Fruit fly (Drosophila melanogaster) whole organism, embryonic: ENCODE data around the gene prd1.

Source experiments
- Ada2b ChIP-seq: fragments of 200-800 bp; sonication (Bioruptor generic); IDR thresholded peaks from 2 replicates; pipeline ENCODE4 v1.3.6; 2022; ENCODE audit warnings: missing biosample characterization, missing genetic modification characterization
- B-H1 ChIP-seq: fragments of 200-800 bp; sonication (Bioruptor generic); IDR thresholded peaks from 3 replicates; pipeline ENCODE4 v1.3.6; 2022; ENCODE audit warnings: missing biosample characterization, missing genetic modification characterization
- BtbVII ChIP-seq: fragments of 200-800 bp; sonication (Bioruptor generic); optimal IDR thresholded peaks from 3 replicates; lab custom pipeline; 2017; ENCODE audit warnings: missing biosample characterization, mild to moderate bottlenecking, missing genetic modification characterization
- CG1233 ChIP-seq: fragments of 200-800 bp; sonication (Bioruptor generic); optimal IDR thresholded peaks from 4 replicates; lab custom pipeline; 2018; ENCODE audit warnings: missing biosample characterization, mild to moderate bottlenecking, missing genetic modification characterization
- CG12391 ChIP-seq: fragments of 200-800 bp; sonication (Bioruptor generic); optimal IDR thresholded peaks from 3 replicates; lab custom pipeline; 2018; ENCODE audit warnings: missing biosample characterization, mild to moderate bottlenecking, missing genetic modification characterization, moderate library complexity
- CG1602 ChIP-seq: fragments of 200-800 bp; sonication (Bioruptor generic); optimal IDR thresholded peaks from 3 replicates; lab custom pipeline; 2016; ENCODE audit warnings: missing biosample characterization, missing genetic modification characterization
- CG17568 ChIP-seq: fragments of 200-800 bp; sonication (Bioruptor generic); optimal IDR thresholded peaks from 2 replicates; lab custom pipeline; 2018; ENCODE audit warnings: missing biosample characterization, mild to moderate bottlenecking, missing genetic modification characterization, moderate library complexity
- CG18262 ChIP-seq: fragments of 200-800 bp; optimal IDR thresholded peaks from 3 replicates; lab custom pipeline; 2019; ENCODE audit warnings: missing biosample characterization, mild to moderate bottlenecking, missing genetic modification characterization, moderate library complexity
- CG18476 ChIP-seq: fragments of 200-800 bp; sonication (Bioruptor generic); optimal IDR thresholded peaks from 2 replicates; lab custom pipeline; 2016; ENCODE audit warnings: missing biosample characterization, mild to moderate bottlenecking, missing genetic modification characterization
- CG18619 ChIP-seq: fragments of 200-800 bp; sonication (Bioruptor generic); optimal IDR thresholded peaks from 3 replicates; lab custom pipeline; 2017; ENCODE audit warnings: missing biosample characterization, mild to moderate bottlenecking, missing genetic modification characterization
- CG30020 ChIP-seq: fragments of 200-800 bp; optimal IDR thresholded peaks from 2 replicates; lab custom pipeline; 2019; ENCODE audit warnings: missing biosample characterization, mild to moderate bottlenecking, missing genetic modification characterization, moderate library complexity
- CG3281 ChIP-seq: fragments of 200-800 bp; sonication (Bioruptor generic); optimal IDR thresholded peaks from 3 replicates; lab custom pipeline; 2017; ENCODE audit warnings: missing biosample characterization, mild to moderate bottlenecking, missing genetic modification characterization
- CG3995 ChIP-seq: fragments of 200-800 bp; sonication (Bioruptor generic); optimal IDR thresholded peaks from 3 replicates; lab custom pipeline; 2016; ENCODE audit warnings: missing biosample characterization, missing genetic modification characterization
- CG7556 ChIP-seq: fragments of 200-800 bp; sonication (Bioruptor generic); optimal IDR thresholded peaks from 2 replicates; lab custom pipeline; 2017; ENCODE audit warnings: missing biosample characterization, mild to moderate bottlenecking, missing genetic modification characterization
- CG8290 ChIP-seq, 3 experiments: fragments of 200-800 bp; sonication (Bioruptor generic); optimal IDR thresholded peaks; 2 replicates each; lab custom pipeline; 2016 to 2019; ENCODE audit warnings: missing biosample characterization in 3 of 3, missing genetic modification characterization in 3 of 3, mild to moderate bottlenecking in 2 of 3, moderate library complexity in 1 of 3
- CG9437 ChIP-seq: fragments of 200-800 bp; sonication (Bioruptor generic); optimal IDR thresholded peaks from 2 replicates; lab custom pipeline; 2018; ENCODE audit warnings: missing biosample characterization, mild to moderate bottlenecking, missing genetic modification characterization
- CG9876 ChIP-seq: fragments of 200-800 bp; sonication (Bioruptor generic); optimal IDR thresholded peaks from 2 replicates; lab custom pipeline; 2016; ENCODE audit warnings: missing biosample characterization, missing genetic modification characterization
- CkIIα-i1 ChIP-seq: fragments of 200-800 bp; sonication (Bioruptor generic); IDR thresholded peaks from 2 replicates; pipeline ENCODE4 v1.3.6; 2022; ENCODE audit warnings: missing biosample characterization, missing genetic modification characterization
- CoRest ChIP-seq: fragments of 200-800 bp; sonication (Bioruptor generic); optimal IDR thresholded peaks from 3 replicates; lab custom pipeline; 2018; ENCODE audit warnings: missing biosample characterization, mild to moderate bottlenecking, missing genetic modification characterization, moderate library complexity
- Dfd ChIP-seq, 2 experiments: fragments of >200 bp; optimal IDR thresholded peaks; 2 replicates each; lab custom pipeline; 2017; ENCODE audit warnings: missing biosample characterization in 2 of 2, missing genetic modification characterization in 2 of 2
- ERR ChIP-seq: fragments of 200-800 bp; sonication (Bioruptor generic); optimal IDR thresholded peaks from 2 replicates; lab custom pipeline; 2016; ENCODE audit warnings: missing biosample characterization, missing genetic modification characterization
- Ets97D ChIP-seq: fragments of 200-800 bp; sonication (Bioruptor generic); optimal IDR thresholded peaks from 3 replicates; lab custom pipeline; 2016; ENCODE audit warnings: missing biosample characterization, missing genetic modification characterization
- GATAe ChIP-seq: fragments of 200-800 bp; sonication (Bioruptor generic); conservative IDR thresholded peaks from 2 replicates; pipeline ENCODE4 v1.3.6; 2022; ENCODE audit warnings: missing biosample characterization, missing genetic modification characterization
- Gug ChIP-seq: fragments of 200-800 bp; sonication (Bioruptor generic); IDR thresholded peaks from 4 replicates; pipeline ENCODE4 v1.3.6; 2022; ENCODE audit warnings: missing biosample characterization, missing genetic modification characterization
- Kr ChIP-seq: fragments of 200-800 bp; sonication (Bioruptor generic); optimal IDR thresholded peaks from 2 replicates; lab custom pipeline; 2017; ENCODE audit warnings: missing biosample characterization, mild to moderate bottlenecking, missing genetic modification characterization
- Lim3 ChIP-seq: fragments of 200-800 bp; sonication (Bioruptor generic); IDR thresholded peaks from 2 replicates; pipeline ENCODE4 v1.3.6; 2022; ENCODE audit warnings: missing biosample characterization, missing genetic modification characterization
- Neu2 ChIP-seq: fragments of 200-800 bp; sonication (Bioruptor generic); optimal IDR thresholded peaks from 3 replicates; lab custom pipeline; 2016; ENCODE audit warnings: missing biosample characterization, missing genetic modification characterization, borderline replicate concordance
- Nf-YB ChIP-seq: fragments of 200-800 bp; sonication (Bioruptor generic); optimal IDR thresholded peaks from 3 replicates; lab custom pipeline; 2019; ENCODE audit warnings: missing biosample characterization, mild to moderate bottlenecking, missing genetic modification characterization, moderate library complexity
- NfI ChIP-seq: fragments of 200-800 bp; sonication (Bioruptor generic); optimal IDR thresholded peaks from 3 replicates; lab custom pipeline; 2018; ENCODE audit warnings: missing biosample characterization, mild to moderate bottlenecking, missing genetic modification characterization, moderate library complexity
- Oli ChIP-seq: fragments of 200-800 bp; sonication (Bioruptor generic); optimal IDR thresholded peaks from 2 replicates; lab custom pipeline; 2018; ENCODE audit warnings: missing biosample characterization, mild to moderate bottlenecking, missing genetic modification characterization, moderate library complexity
- PHDP ChIP-seq: fragments of 200-800 bp; sonication (Bioruptor generic); optimal IDR thresholded peaks from 3 replicates; lab custom pipeline; 2018; ENCODE audit warnings: missing biosample characterization, mild to moderate bottlenecking, missing genetic modification characterization, moderate library complexity
- Pdp1 ChIP-seq, 2 experiments: fragments of 200-800 bp; sonication (Bioruptor generic); optimal IDR thresholded peaks; 3 replicates each; lab custom pipeline; 2016; ENCODE audit warnings: missing biosample characterization in 2 of 2, missing genetic modification characterization in 2 of 2, mild to moderate bottlenecking in 1 of 2, moderate library complexity in 1 of 2
- Ssrp ChIP-seq: fragments of 200-800 bp; sonication (Bioruptor generic); optimal IDR thresholded peaks from 2 replicates; lab custom pipeline; 2018; ENCODE audit warnings: missing biosample characterization, mild to moderate bottlenecking, missing genetic modification characterization, moderate library complexity
- Tbp ChIP-seq: fragments of >200 bp; optimal IDR thresholded peaks from 2 replicates; lab custom pipeline; 2018; ENCODE audit warnings: missing biosample characterization, missing genetic modification characterization
- ab ChIP-seq: fragments of 200-800 bp; sonication (Bioruptor generic); optimal IDR thresholded peaks from 2 replicates; lab custom pipeline; 2016; ENCODE audit warnings: missing biosample characterization, missing genetic modification characterization
- abd-A ChIP-seq: fragments of 200-800 bp; sonication (Bioruptor generic); optimal IDR thresholded peaks from 3 replicates; lab custom pipeline; 2019; ENCODE audit warnings: missing biosample characterization, mild to moderate bottlenecking, missing genetic modification characterization, moderate library complexity
- ash1 ChIP-seq: fragments of 200-800 bp; sonication (Bioruptor generic); optimal IDR thresholded peaks from 2 replicates; lab custom pipeline; 2018; ENCODE audit warnings: missing biosample characterization, mild to moderate bottlenecking, missing genetic modification characterization
- eve ChIP-seq, 2 experiments: fragments of >200 bp; optimal IDR thresholded peaks; 2 replicates each; lab custom pipeline; 2017; ENCODE audit warnings: missing biosample characterization in 2 of 2, missing genetic modification characterization in 2 of 2
- gfzf ChIP-seq: fragments of 200-800 bp; sonication (Bioruptor generic); optimal IDR thresholded peaks from 2 replicates; lab custom pipeline; 2016; ENCODE audit warnings: missing biosample characterization, mild to moderate bottlenecking, missing genetic modification characterization, moderate library complexity
- grau ChIP-seq: fragments of 200-800 bp; optimal IDR thresholded peaks from 3 replicates; lab custom pipeline; 2019; ENCODE audit warnings: missing biosample characterization, mild to moderate bottlenecking, missing genetic modification characterization, moderate library complexity
- gro ChIP-seq: fragments of 200-800 bp; sonication (Bioruptor generic); optimal IDR thresholded peaks from 2 replicates; lab custom pipeline; 2016; ENCODE audit warnings: missing biosample characterization, missing genetic modification characterization
- mirr ChIP-seq: fragments of 200-800 bp; sonication (Bioruptor generic); optimal IDR thresholded peaks from 3 replicates; lab custom pipeline; 2018; ENCODE audit warnings: missing biosample characterization, mild to moderate bottlenecking, missing genetic modification characterization
- run ChIP-seq: fragments of 200-800 bp; sonication (Bioruptor generic); optimal IDR thresholded peaks from 3 replicates; lab custom pipeline; 2018; ENCODE audit warnings: missing biosample characterization, mild to moderate bottlenecking, missing genetic modification characterization
- sd ChIP-seq: fragments of 200-800 bp; sonication (Bioruptor generic); optimal IDR thresholded peaks from 3 replicates; lab custom pipeline; 2018; ENCODE audit warnings: missing biosample characterization, mild to moderate bottlenecking, missing genetic modification characterization, moderate library complexity
- sens ChIP-seq: fragments of 200-800 bp; sonication (Bioruptor generic); peaks from one replicate; lab custom pipeline; 2016; ENCODE audit warnings: missing biosample characterization, missing genetic modification characterization
- sug ChIP-seq: fragments of 200-800 bp; optimal IDR thresholded peaks from 2 replicates; lab custom pipeline; 2019; ENCODE audit warnings: missing biosample characterization, mild to moderate bottlenecking, missing genetic modification characterization, moderate library complexity
- wor ChIP-seq: fragments of 200-800 bp; sonication (Bioruptor generic); IDR thresholded peaks from 2 replicates; pipeline ENCODE4 v1.3.6; 2022; ENCODE audit warnings: missing biosample characterization, missing genetic modification characterization
- yki ChIP-seq: fragments of >200 bp; optimal IDR thresholded peaks from 3 replicates; lab custom pipeline; 2018
- z ChIP-seq: fragments of 200-800 bp; sonication (Bioruptor generic); IDR thresholded peaks from 3 replicates; pipeline ENCODE4 v1.3.6; 2022; ENCODE audit warnings: missing biosample characterization, missing genetic modification characterization
- zen2 ChIP-seq: fragments of 200-800 bp; sonication (Bioruptor generic); IDR thresholded peaks from 3 replicates; pipeline ENCODE4 v1.3.6; 2022; ENCODE audit warnings: missing biosample characterization, missing genetic modification characterization; ENCODE audit not compliant: partially characterized antibody

Gene prd1

dm6 chr3R:11758507-11759184 lies 28.2 kb downstream of the prd1 start (continued):
- no peak for TF ChIP-seq Gug (GFP tag; lab: Robert Waterston, UW)
- peak; percentile 35 for TF ChIP-seq CG18619 (GFP tag; lab: Kevin White, UChicago)
- no peak for TF ChIP-seq run (tag; lab: Kevin White, UChicago)
- TF ChIP-seq CG18476, result no peak
- peak; percentile 2 for TF ChIP-seq gro
- TF ChIP-seq abd-A (tag; lab: Kevin White, UChicago), result peak; percentile 53
- TF ChIP-seq ab (GFP tag; lab: Kevin White, UChicago), result no peak
- TF ChIP-seq CG9437 (GFP tag; lab: Kevin White, UChicago), result peak; percentile 26
- TF ChIP-seq CG8290 (GFP tag; optimal IDR thresholded peaks at IDR 0.05; lab: Kevin White, UChicago), result no peak
- peak in 1 of 2 experiments; percentile 52 for TF ChIP-seq CG8290 (tag; optimal IDR thresholded peaks at IDR 0.05; lab: Kevin White, UChicago)
- no peak for TF ChIP-seq CG1602 (GFP tag; lab: Kevin White, UChicago)
- TF ChIP-seq Tbp (GFP tag; lab: Kevin White, UChicago), result no peak
- TF ChIP-seq z (GFP tag; lab: Robert Waterston, UW), result no peak
- TF ChIP-seq CG12391 (tag; lab: Kevin White, UChicago), result peak; percentile 13
- TF ChIP-seq mirr (GFP tag; lab: Kevin White, UChicago), result peak; percentile 54
- TF ChIP-seq Lim3, result no peak
- TF ChIP-seq Pdp1 (GFP tag; optimal IDR thresholded peaks at IDR 0.05; lab: Kevin White, UChicago), result no peak
- TF ChIP-seq Dfd (GFP tag; optimal IDR thresholded peaks at IDR 0.05; lab: Kevin White, UChicago), result no peak
- peak; percentile 62 for TF ChIP-seq CG7556 (GFP tag; lab: Kevin White, UChicago)
- TF ChIP-seq Kr (GFP tag; lab: Kevin White, UChicago), result peak; percentile 18
- TF ChIP-seq eve (GFP tag; optimal IDR thresholded peaks at IDR 0.05; lab: Kevin White, UChicago), result peak in 1 of 2 experiments; percentile 78
- TF ChIP-seq Ssrp (tag; lab: Kevin White, UChicago), result peak; percentile 6
- peak; percentile 4 for TF ChIP-seq CG1233 (GFP tag; lab: Kevin White, UChicago)
- peak; percentile 63 for TF ChIP-seq sd
- TF ChIP-seq GATAe (GFP tag; lab: Robert Waterston, UW), result no peak
- no peak for TF ChIP-seq Ada2b
- no peak for TF ChIP-seq zen2 (GFP tag; lab: Robert Waterston, UW)
- peak; percentile 66 for TF ChIP-seq CG3995 (GFP tag; lab: Kevin White, UChicago)
- peak; percentile 34 for TF ChIP-seq BtbVII
- TF ChIP-seq NfI, result no peak
- TF ChIP-seq CG9876 (GFP tag; lab: Kevin White, UChicago), result no peak
- TF ChIP-seq grau (tag; lab: Kevin White, UChicago), result peak; percentile 32
- TF ChIP-seq gfzf (GFP tag; lab: Kevin White, UChicago), result no peak
- peak; percentile 10 for TF ChIP-seq sens (GFP tag; lab: Kevin White, UChicago)
- no peak for TF ChIP-seq PHDP
- TF ChIP-seq CG3281 (GFP tag; lab: Kevin White, UChicago), result peak; percentile 54
- peak; percentile 19 for TF ChIP-seq CG18262 (tag; lab: Kevin White, UChicago)
- TF ChIP-seq ash1 (GFP tag; lab: Kevin White, UChicago), result peak; percentile 0
- TF ChIP-seq yki (lab: Kevin White, UChicago), result peak; percentile 23
- TF ChIP-seq CoRest (tag; lab: Kevin White, UChicago), result peak; percentile 43
- TF ChIP-seq Oli (tag; lab: Kevin White, UChicago), result no peak
- TF ChIP-seq wor (GFP tag; lab: Robert Waterston, UW), result no peak
- peak; percentile 19 for TF ChIP-seq sug (tag; lab: Kevin White, UChicago)
- TF ChIP-seq Neu2 (GFP tag; lab: Kevin White, UChicago), result no peak
- TF ChIP-seq Ets97D, result no peak
- TF ChIP-seq ERR (GFP tag; lab: Kevin White, UChicago), result no peak
- TF ChIP-seq Nf-YB (GFP tag; lab: Kevin White, UChicago), result no peak
- TF ChIP-seq CG17568, result no peak
- TF ChIP-seq CG30020 (tag; lab: Kevin White, UChicago), result no peak
- no peak for TF ChIP-seq B-H1
- TF ChIP-seq CkIIα-i1 (GFP tag; lab: Robert Waterston, UW), result no peak
